Fruit fly (Drosophila melanogaster): Measurements from ENCODE around the gene Obp28a.
A peak's percentile ranks its signal among the peaks of the same experiment; 100 is the strongest.

dm6 chr2L:7450966-7451365 lies 46.2 kb downstream of the Obp28a start, which contains the start of gene santa-maria:
- TF ChIP-seq CG32121 (GFP tag; IDR thresholded peaks at IDR 0.05) = no peak
- TF ChIP-seq CG13204 (GFP tag; optimal IDR thresholded peaks at IDR 0.05) = peak; percentile 72
- no peak for TF ChIP-seq Snoo (tag; optimal IDR thresholded peaks at IDR 0.05)

All from whole organism, pupa.